Fruit fly (Drosophila melanogaster): ENCODE data around the gene Rpt2.

The Rpt2 gene

dm6 chr3R:23922502-23923350, 8.6 kb downstream of the Rpt2 start, which contains the start of the genes sba and CG31141 (continued):
- peak; percentile 9 for TF ChIP-seq NC2β (GFP tag; optimal IDR thresholded peaks at IDR 0.05)
- no peak for TF ChIP-seq CG30403 (GFP tag; optimal IDR thresholded peaks at IDR 0.05)
- TF ChIP-seq CG1832 (GFP tag; optimal IDR thresholded peaks at IDR 0.05) = no peak
- no peak for TF ChIP-seq grn (GFP tag; optimal IDR thresholded peaks at IDR 0.05)
- no peak for TF ChIP-seq CG11085 (GFP tag; IDR thresholded peaks at IDR 0.05)
- peak; percentile 52 for TF ChIP-seq sd (tag; optimal IDR thresholded peaks at IDR 0.05)
- TF ChIP-seq zen (tag; optimal IDR thresholded peaks at IDR 0.05) = peak; percentile 56
- TF ChIP-seq jigr1 (GFP tag; IDR thresholded peaks at IDR 0.05) = no peak
- peak; percentile 85 for TF ChIP-seq stwl (tag; optimal IDR thresholded peaks at IDR 0.05)
- no peak for TF ChIP-seq fd96Cb (tag; optimal IDR thresholded peaks at IDR 0.05)
- no peak for TF ChIP-seq CG10209 (GFP tag; optimal IDR thresholded peaks at IDR 0.05)
- TF ChIP-seq CG31388 (GFP tag; optimal IDR thresholded peaks at IDR 0.05) = no peak
- peak; percentile 79 for TF ChIP-seq CG8478 (optimal IDR thresholded peaks at IDR 0.05)
- no peak for TF ChIP-seq CG8359 (GFP tag; optimal IDR thresholded peaks at IDR 0.05; ENCODE audit: borderline replicate concordance)
- TF ChIP-seq gem (tag; optimal IDR thresholded peaks at IDR 0.05) = no peak
- no peak for TF ChIP-seq dan (GFP tag; IDR thresholded peaks at IDR 0.05)
- no peak for TF ChIP-seq CG17328 (GFP tag; IDR thresholded peaks at IDR 0.05)
- TF ChIP-seq CG6813 (GFP tag; optimal IDR thresholded peaks at IDR 0.05) = no peak
- peak; percentile 86 for TF ChIP-seq unc-4 (GFP tag; IDR thresholded peaks at IDR 0.05; ENCODE audit: partially characterized antibody)
- peak; percentile 45 for TF ChIP-seq vvl (GFP tag; IDR thresholded peaks at IDR 0.05)
- TF ChIP-seq pnt (GFP tag; optimal IDR thresholded peaks at IDR 0.05) = no peak
- no peak for TF ChIP-seq h (optimal IDR thresholded peaks at IDR 0.05)
- TF ChIP-seq wdn (GFP tag; IDR thresholded peaks at IDR 0.05) = 0 out of 2 replicates have a peak, but pooled peaks have one; percentile 24
- peak in 1 of 2 experiments; percentile 83 for TF ChIP-seq Pdp1 (GFP tag; optimal IDR thresholded peaks at IDR 0.05)
- TF ChIP-seq dmrt11E (tag; optimal IDR thresholded peaks at IDR 0.05) = no peak
- peak; percentile 4 for TF ChIP-seq Spps (tag; optimal IDR thresholded peaks at IDR 0.05)
- TF ChIP-seq run (tag; optimal IDR thresholded peaks at IDR 0.05) = no peak
- no peak for TF ChIP-seq Optix (GFP tag; IDR thresholded peaks at IDR 0.05)
- no peak for TF ChIP-seq usp (GFP tag; optimal IDR thresholded peaks at IDR 0.05)
- TF ChIP-seq Bgb (GFP tag; IDR thresholded peaks at IDR 0.05; ENCODE audit: partially characterized antibody) = peak; percentile 96
- TF ChIP-seq ATbp (GFP tag; optimal IDR thresholded peaks at IDR 0.05) = no peak
- TF ChIP-seq CG5953 (GFP tag; IDR thresholded peaks at IDR 0.05) = no peak
- TF ChIP-seq chn (GFP tag; optimal IDR thresholded peaks at IDR 0.05) = no peak
- no peak for TF ChIP-seq fru (optimal IDR thresholded peaks at IDR 0.05)
- TF ChIP-seq Ets65A (GFP tag) = no peak
- no peak for TF ChIP-seq tx (GFP tag; optimal IDR thresholded peaks at IDR 0.05)
- TF ChIP-seq NfI (GFP tag; optimal IDR thresholded peaks at IDR 0.05) = no peak
- peak; percentile 53 for TF ChIP-seq Lhr (GFP tag; optimal IDR thresholded peaks at IDR 0.05)
- no peak for TF ChIP-seq so (GFP tag; IDR thresholded peaks at IDR 0.05)
- TF ChIP-seq H2.0 (GFP tag; IDR thresholded peaks at IDR 0.05) = no peak
- TF ChIP-seq br (optimal IDR thresholded peaks at IDR 0.05) = no peak
- TF ChIP-seq CrebB (tag; optimal IDR thresholded peaks at IDR 0.05) = peak; percentile 52
- TF ChIP-seq fd3F (GFP tag; optimal IDR thresholded peaks at IDR 0.05) = no peak
- peak; percentile 17 for TF ChIP-seq CG3995 (GFP tag; optimal IDR thresholded peaks at IDR 0.05)
- peak; percentile 76 for TF ChIP-seq CG9797 (GFP tag; optimal IDR thresholded peaks at IDR 0.05)
- no peak for TF ChIP-seq E2f1 (GFP tag; IDR thresholded peaks at IDR 0.05)
- no peak for TF ChIP-seq cato (GFP tag; optimal IDR thresholded peaks at IDR 0.05; ENCODE audit: borderline replicate concordance)
- TF ChIP-seq Hmx (GFP tag; optimal IDR thresholded peaks at IDR 0.05) = no peak
- TF ChIP-seq CG3163 (GFP tag; optimal IDR thresholded peaks at IDR 0.05) = no peak
- peak; percentile 57 for TF ChIP-seq MBD-R2 (GFP tag; IDR thresholded peaks at IDR 0.05)
- no peak for TF ChIP-seq CG13775 (GFP tag; optimal IDR thresholded peaks at IDR 0.05)

Measured in whole organism, embryonic.